Worm (Caenorhabditis elegans) whole organism, young adult: Measurements from ENCODE around the gene K11H3.2.

Experiments used
- C06A6.2 ChIP-seq: fragments of 200-800 bp; sonication (Bioruptor generic); conservative IDR thresholded peaks from 2 replicates; pipeline ENCODE4 v1.3.6; 2022; ENCODE audit warnings: missing genetic modification characterization, missing compliant biosample characterization
- F10E7.11 ChIP-seq: sonication (generic microtip); optimal IDR thresholded peaks from 2 replicates; lab custom pipeline; 2017; ENCODE audit warnings: mild to moderate bottlenecking, missing genetic modification characterization, moderate library complexity, missing compliant biosample characterization
- F52B5.7 ChIP-seq: sonication (generic microtip); optimal IDR thresholded peaks from 2 replicates; lab custom pipeline; 2016; ENCODE audit warnings: mild to moderate bottlenecking, missing genetic modification characterization, missing compliant biosample characterization
- atf-7 ChIP-seq: sonication (generic microtip); optimal IDR thresholded peaks from 2 replicates; lab custom pipeline; 2017; ENCODE audit warnings: mild to moderate bottlenecking, missing genetic modification characterization, missing compliant biosample characterization
- ccch-3 ChIP-seq: fragments of 200-800 bp; sonication (Bioruptor generic); optimal IDR thresholded peaks from 2 replicates; lab custom pipeline; 2018; ENCODE audit warnings: mild to moderate bottlenecking, missing genetic modification characterization, missing compliant biosample characterization
- ceh-91 ChIP-seq: fragments of 200-800 bp; sonication (Bioruptor generic); IDR thresholded peaks from 2 replicates; pipeline ENCODE4 v1.3.6; 2022; ENCODE audit warnings: missing genetic modification reagents, missing genetic modification characterization, missing compliant biosample characterization
- ekl-4 ChIP-seq: fragments of 200-800 bp; sonication (Bioruptor generic); IDR thresholded peaks from 2 replicates; pipeline ENCODE4 v1.3.6; 2022; ENCODE audit warnings: missing genetic modification reagents, missing genetic modification characterization, missing compliant biosample characterization
- hmg-20 ChIP-seq: fragments of 200-800 bp; sonication (Bioruptor generic); IDR thresholded peaks from 2 replicates; pipeline ENCODE4 v1.3.6; 2022; ENCODE audit warnings: missing genetic modification reagents, missing genetic modification characterization, missing compliant biosample characterization
- lin-35 ChIP-seq, 3 experiments: fragments of 150-350 bp in 2 of 3; sonication (generic microtip) in 1 of 3; optimal IDR thresholded peaks; 2 replicates each; lab custom pipeline; 2014 to 2018; ENCODE audit warnings: missing biosample characterization in 3 of 3, missing genetic modification characterization in 3 of 3, missing genetic modification reagents in 3 of 3
- snpc-4 ChIP-seq, 5 experiments: fragments of 150-350 bp in 1 of 5; sonication (generic microtip) in 4 of 5; optimal IDR thresholded peaks; 2 replicates each; lab custom pipeline; 2014 to 2018; ENCODE audit warnings: missing genetic modification characterization in 5 of 5, missing biosample characterization in 3 of 5, antibody characterized with exemption in 2 of 5, mild to moderate bottlenecking in 2 of 5, missing compliant biosample characterization in 2 of 5, missing genotype in 2 of 5, moderate library complexity in 2 of 5, missing genetic modification reagents in 1 of 5

- TF ChIP-seq lin-35 (GFP tag; optimal IDR thresholded peaks at IDR 0.05; lab: Kevin White, UChicago) (no peak), ekl-4 (GFP tag; lab: Robert Waterston, UW) (no peak), ceh-91 (GFP tag; lab: Robert Waterston, UW) (no peak), C06A6.2 (GFP tag; lab: Robert Waterston, UW) (no peak), F52B5.7 (tag; lab: Kevin White, UChicago) (no peak), atf-7 (tag; lab: Kevin White, UChicago) (no peak), F10E7.11 (tag; lab: Kevin White, UChicago) (no peak), ccch-3 (no peak), hmg-20 (GFP tag; lab: Robert Waterston, UW) (no peak), snpc-4 (GFP tag; optimal IDR thresholded peaks at IDR 0.05; lab: Kevin White, UChicago) (no peak), snpc-4 (tag; optimal IDR thresholded peaks at IDR 0.05; lab: Kevin White, UChicago) (no peak)
Measured at ce11 chrIII:9851547-9851946, 5.4 kb downstream of the K11H3.2 start, which contains the start of gene K11H3.3.
